Fruit fly (Drosophila melanogaster) Kc167 (cell line): ENCODE measurements around the gene Cpr78Ca.

Experiments used
- Myc ChIP-seq: fragments of >200 bp; optimal IDR thresholded peaks from 2 replicates; lab custom pipeline; 2017; ENCODE audit warnings: missing external identifiers
- Sin3A ChIP-seq: fragments of >200 bp; optimal IDR thresholded peaks from 2 replicates; lab custom pipeline; 2018; ENCODE audit warnings: missing external identifiers
- h ChIP-seq: fragments of >200 bp; optimal IDR thresholded peaks from 3 replicates; lab custom pipeline; 2018; ENCODE audit warnings: missing external identifiers
- insv ChIP-seq: fragments of >200 bp; optimal IDR thresholded peaks from 3 replicates; lab custom pipeline; 2018; ENCODE audit warnings: missing external identifiers
- psq ChIP-seq: fragments of >200 bp; optimal IDR thresholded peaks from 2 replicates; lab custom pipeline; 2017; ENCODE audit warnings: missing external identifiers
- ttk ChIP-seq: sonication (Bioruptor generic); optimal IDR thresholded peaks from 2 replicates; lab custom pipeline; 2017; ENCODE audit warnings: missing external identifiers

Cpr78Ca gene

DNA sequence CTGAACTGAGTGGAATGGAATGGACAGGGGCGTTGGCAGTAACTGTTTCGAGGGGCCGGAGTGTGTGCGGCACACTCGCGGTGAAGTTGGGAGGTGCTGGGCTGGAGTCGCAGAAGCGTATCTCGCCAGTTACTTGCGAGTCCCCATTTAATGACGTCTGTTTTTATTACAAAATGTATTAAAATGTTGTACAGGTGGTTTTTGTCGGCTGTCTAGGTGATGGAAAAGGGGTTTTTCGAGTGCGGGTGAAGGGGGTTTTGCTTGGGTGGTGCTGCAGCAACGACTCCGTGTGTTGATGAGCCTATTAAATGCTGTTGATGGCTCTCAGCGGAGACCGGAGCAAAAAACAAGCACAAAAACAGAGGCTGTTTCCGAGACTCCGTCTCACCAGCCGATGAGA is 41.2 kb downstream of the Cpr78Ca start:
- TF ChIP-seq Myc (lab: Kevin White, UChicago), result no peak
- TF ChIP-seq insv (lab: Kevin White, UChicago), result no peak
- no peak for TF ChIP-seq h
- no peak for TF ChIP-seq Sin3A (lab: Kevin White, UChicago)
- no peak for TF ChIP-seq ttk (lab: Kevin White, UChicago)
- TF ChIP-seq psq (lab: Kevin White, UChicago), result no peak

DNA sequence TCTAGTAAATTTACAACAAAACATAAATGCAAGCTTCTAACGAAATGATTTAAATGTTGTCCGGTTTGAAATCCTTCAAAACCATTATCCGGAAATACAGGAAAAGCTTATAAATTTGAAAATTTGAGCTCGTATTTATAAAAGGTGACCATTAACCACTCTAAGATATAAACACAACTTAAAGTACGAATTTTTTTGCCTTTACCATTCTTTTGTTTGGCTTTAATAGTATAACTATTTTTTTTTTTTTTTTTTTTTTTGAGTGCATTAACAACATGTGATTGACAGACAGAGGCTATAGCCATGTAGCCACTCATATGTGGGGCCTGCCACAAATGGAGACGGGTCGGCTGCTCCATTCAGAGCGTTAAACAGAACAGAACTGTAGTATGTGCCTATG is 49.2 kb downstream of the Cpr78Ca start:
- TF ChIP-seq Myc (lab: Kevin White, UChicago) (no peak), ttk (lab: Kevin White, UChicago) (no peak), insv (lab: Kevin White, UChicago) (no peak), Sin3A (lab: Kevin White, UChicago) (no peak), psq (lab: Kevin White, UChicago) (no peak), h (no peak)

dm6 chr3L:21242958-21243357 is 49.6 kb downstream of the Cpr78Ca start:
- no peak for TF ChIP-seq ttk (lab: Kevin White, UChicago)
- TF ChIP-seq insv (lab: Kevin White, UChicago), result no peak
- TF ChIP-seq Myc (lab: Kevin White, UChicago), result no peak
- no peak for TF ChIP-seq psq (lab: Kevin White, UChicago)
- no peak for TF ChIP-seq h
- no peak for TF ChIP-seq Sin3A (lab: Kevin White, UChicago)
